Fruit fly (Drosophila melanogaster): ENCODE data around the gene CG12194.

Gene CG12194

DNA sequence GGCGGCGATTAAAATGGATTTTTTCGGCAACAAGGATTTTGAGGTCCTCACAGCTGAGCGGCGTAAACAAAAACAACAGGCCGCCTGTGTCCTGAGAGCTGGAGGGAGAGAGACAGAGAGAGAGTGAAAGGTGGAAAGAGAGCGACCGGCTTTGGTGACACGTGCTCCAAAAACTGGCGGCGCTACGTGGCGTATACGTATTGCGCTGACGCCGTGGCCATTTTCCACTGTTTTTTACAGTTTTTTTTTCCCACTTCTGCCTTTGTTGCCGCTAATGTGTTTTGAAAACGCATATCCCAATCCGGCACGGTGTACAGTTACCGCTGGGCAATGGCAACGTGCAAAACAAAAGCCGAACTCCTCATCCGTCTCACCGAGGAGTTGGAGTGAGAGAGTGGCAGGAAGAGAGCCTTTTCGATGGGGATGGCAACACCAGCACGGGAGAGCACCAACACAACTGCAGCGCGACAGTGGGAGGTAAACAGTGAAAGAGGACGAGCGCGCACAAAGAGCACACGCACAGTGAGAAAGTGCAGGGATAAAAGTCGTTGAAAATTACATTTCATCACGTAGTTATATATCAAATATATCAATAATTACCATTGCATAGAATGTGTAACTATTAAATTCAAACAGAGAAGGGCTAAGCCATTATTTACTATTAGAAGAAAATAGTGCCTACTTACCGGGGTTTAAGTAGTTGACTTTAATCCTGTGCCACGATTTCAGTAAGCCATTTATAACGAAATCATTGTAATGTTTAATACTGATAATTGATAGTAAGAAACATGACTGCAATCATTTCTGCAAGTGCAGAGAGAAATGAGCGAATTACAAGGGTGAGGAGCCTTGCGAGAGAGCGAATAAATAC, 17.5 kb upstream of the CG12194 start (continued):
- TF ChIP-seq CG10669 (GFP tag; optimal IDR thresholded peaks at IDR 0.05) (peak; percentile 78), topi (GFP tag; optimal IDR thresholded peaks at IDR 0.05) (peak; percentile 73), CG7368 (GFP tag; optimal IDR thresholded peaks at IDR 0.05) (peak; percentile 53), CG6792 (GFP tag; optimal IDR thresholded peaks at IDR 0.05) (peak; percentile 79), lz (GFP tag; optimal IDR thresholded peaks at IDR 0.05) (peak; percentile 77), Blimp-1 (GFP tag; optimal IDR thresholded peaks at IDR 0.05) (peak; percentile 49), Eip93F (GFP tag; optimal IDR thresholded peaks at IDR 0.05) (peak; percentile 40), svp (GFP tag) (no peak), CG11902 (GFP tag; optimal IDR thresholded peaks at IDR 0.05) (peak; percentile 72), dsx (GFP tag; optimal IDR thresholded peaks at IDR 0.05; ENCODE audit: poor library complexity, severe bottlenecking) (peak; percentile 76)

DNA sequence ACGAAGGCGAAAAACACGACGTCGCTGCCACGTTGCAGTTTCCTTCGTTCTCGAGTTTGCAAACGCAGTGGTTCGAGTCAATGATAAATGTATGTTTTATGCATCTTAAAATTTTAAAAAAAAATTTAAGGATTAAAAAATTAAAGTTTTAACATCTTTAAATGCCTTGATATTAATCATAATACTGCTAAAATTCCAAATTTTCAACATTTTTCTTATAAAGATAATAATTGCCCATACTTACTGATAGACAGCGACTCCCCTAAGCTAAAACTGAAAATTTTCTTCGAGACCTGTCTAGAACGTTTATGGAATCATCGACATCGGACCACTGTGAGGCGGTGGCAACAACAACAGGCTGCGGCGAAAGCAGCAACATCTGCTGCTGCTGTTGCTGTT, 16.8 kb upstream of the CG12194 start:
- TF ChIP-seq CG31627 (GFP tag; optimal IDR thresholded peaks at IDR 0.05) (peak; percentile 29), Sox102F (GFP tag; optimal IDR thresholded peaks at IDR 0.05) (peak; percentile 63), CG8119 (GFP tag; IDR thresholded peaks at IDR 0.05) (peak; percentile 78), CG8319 (GFP tag; optimal IDR thresholded peaks at IDR 0.05) (peak; percentile 49), Eip75B (GFP tag; optimal IDR thresholded peaks at IDR 0.05) (peak; percentile 79), Gug (GFP tag; IDR thresholded peaks at IDR 0.05) (peak; percentile 63), eg (GFP tag; IDR thresholded peaks at IDR 0.05) (peak; percentile 67; the same call in 2 of the 3 replicates), CG6854 (GFP tag; optimal IDR thresholded peaks at IDR 0.05) (peak; percentile 33), dsx (GFP tag; optimal IDR thresholded peaks at IDR 0.05; ENCODE audit: poor library complexity, severe bottlenecking) (peak; percentile 77), Lpt (GFP tag; optimal IDR thresholded peaks at IDR 0.05) (peak; percentile 18), CG1621 (tag; optimal IDR thresholded peaks at IDR 0.05) (peak; percentile 54), CG32006 (GFP tag; optimal IDR thresholded peaks at IDR 0.05) (peak; percentile 78), fd85E (GFP tag; optimal IDR thresholded peaks at IDR 0.05) (peak; percentile 28), net (GFP tag; optimal IDR thresholded peaks at IDR 0.05) (peak; percentile 81), CG9139 (GFP tag; optimal IDR thresholded peaks at IDR 0.05) (peak; percentile 66), Ets96B (tag; optimal IDR thresholded peaks at IDR 0.05) (peak; percentile 87), CG6163 (GFP tag; IDR thresholded peaks at IDR 0.05) (peak; percentile 40), achi (GFP tag; optimal IDR thresholded peaks at IDR 0.05) (peak; percentile 79), CG6276 (GFP tag; optimal IDR thresholded peaks at IDR 0.05) (peak; percentile 74), Blimp-1 (GFP tag; optimal IDR thresholded peaks at IDR 0.05) (peak; percentile 3), topi (GFP tag; optimal IDR thresholded peaks at IDR 0.05) (peak; percentile 75), CG4318 (GFP tag; optimal IDR thresholded peaks at IDR 0.05) (peak; percentile 57), Eip93F (GFP tag; optimal IDR thresholded peaks at IDR 0.05) (no peak), CG10631 (GFP tag; optimal IDR thresholded peaks at IDR 0.05) (peak; percentile 56), esn (GFP tag; optimal IDR thresholded peaks at IDR 0.05) (peak; percentile 70), CG3032 (tag; optimal IDR thresholded peaks at IDR 0.05) (peak; percentile 91), CG10669 (GFP tag; optimal IDR thresholded peaks at IDR 0.05) (peak; percentile 82), spab (GFP tag; optimal IDR thresholded peaks at IDR 0.05) (peak; percentile 88), vri (GFP tag; optimal IDR thresholded peaks at IDR 0.05) (peak; percentile 30), Met (GFP tag; optimal IDR thresholded peaks at IDR 0.05) (peak; percentile 72), ss (GFP tag; optimal IDR thresholded peaks at IDR 0.05) (peak; percentile 85 to 93), Hr39 (GFP tag; optimal IDR thresholded peaks at IDR 0.05) (no peak), Ets21C (GFP tag; optimal IDR thresholded peaks at IDR 0.05) (peak; percentile 57), Sox14 (GFP tag; optimal IDR thresholded peaks at IDR 0.05) (peak; percentile 68), dac (GFP tag; optimal IDR thresholded peaks at IDR 0.05) (peak; percentile 8), CG11902 (GFP tag; optimal IDR thresholded peaks at IDR 0.05) (peak; percentile 22), Sox15 (GFP tag; optimal IDR thresholded peaks at IDR 0.05) (peak; percentile 61), Smox (GFP tag; optimal IDR thresholded peaks at IDR 0.05) (peak; percentile 71), OdsH (GFP tag; optimal IDR thresholded peaks at IDR 0.05) (peak; percentile 82), CG11294 (GFP tag; IDR thresholded peaks at IDR 0.05) (peak; percentile 27; the same call in 1 of the 2 replicates), CG6792 (GFP tag; optimal IDR thresholded peaks at IDR 0.05) (peak; percentile 54), Hr4 (GFP tag; optimal IDR thresholded peaks at IDR 0.05) (peak; percentile 76), svp (GFP tag) (peak; percentile 91), fd59A (GFP tag; optimal IDR thresholded peaks at IDR 0.05) (peak; percentile 58)

All from whole organism, prepupa.